Fruit fly (Drosophila melanogaster): ENCODE data around the gene SNCF.

The SNCF gene

DNA sequence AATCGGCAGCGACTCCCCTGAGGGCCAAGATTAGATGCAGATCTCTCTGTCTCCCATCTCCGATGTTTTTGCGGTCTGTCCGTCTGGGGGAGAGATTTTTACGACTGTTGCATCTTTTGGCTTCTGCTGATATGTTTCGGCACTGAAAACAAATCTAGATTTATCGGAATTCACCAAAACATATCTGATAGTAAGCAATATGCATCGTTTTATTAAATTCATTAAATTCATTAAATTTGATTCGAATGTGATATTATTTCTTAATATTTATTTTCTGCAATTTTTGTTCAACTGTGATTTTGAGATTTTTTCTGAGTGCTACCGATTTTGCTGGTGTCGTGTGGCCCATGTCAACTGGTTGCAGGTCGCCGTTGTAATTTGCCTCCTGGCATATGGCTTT is 15.2 kb downstream of the SNCF start (continued):
- TF ChIP-seq Sox14 (GFP tag; optimal IDR thresholded peaks at IDR 0.05) (no peak), CG8319 (GFP tag; optimal IDR thresholded peaks at IDR 0.05) (peak; percentile 21), CG6808 (GFP tag; optimal IDR thresholded peaks at IDR 0.05) (peak; percentile 28), CG6276 (GFP tag; optimal IDR thresholded peaks at IDR 0.05) (no peak), CG31627 (GFP tag; optimal IDR thresholded peaks at IDR 0.05) (peak; percentile 21), CG32006 (GFP tag; optimal IDR thresholded peaks at IDR 0.05) (no peak), CG6792 (GFP tag; optimal IDR thresholded peaks at IDR 0.05) (peak; percentile 46), dsx (GFP tag; optimal IDR thresholded peaks at IDR 0.05; ENCODE audit: poor library complexity, severe bottlenecking) (no peak), Lpt (GFP tag; optimal IDR thresholded peaks at IDR 0.05) (no peak), eg (GFP tag; IDR thresholded peaks at IDR 0.05) (no peak)

DNA sequence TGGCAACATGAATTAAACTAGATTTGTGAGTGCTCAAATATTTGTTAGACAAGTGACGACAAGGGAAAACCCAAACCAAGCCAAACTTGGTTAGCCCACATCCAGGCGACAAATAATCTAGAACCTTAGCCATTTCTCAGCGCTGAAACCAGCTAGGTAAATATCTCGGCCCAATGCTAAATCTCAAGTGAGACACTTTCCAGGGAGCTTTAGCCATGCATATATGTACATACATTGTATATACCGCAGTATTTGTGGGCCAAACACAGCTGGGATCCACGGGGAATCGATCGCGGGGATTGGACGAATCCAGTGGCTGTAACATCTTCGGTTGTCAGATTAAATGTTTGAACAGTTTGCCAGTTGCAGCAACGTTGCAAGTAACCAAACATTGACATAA is 19.3 kb downstream of the SNCF start:
- TF ChIP-seq ss (GFP tag; optimal IDR thresholded peaks at IDR 0.05) (no peak), fkh (GFP tag; optimal IDR thresholded peaks at IDR 0.05) (peak; percentile 72)

DNA sequence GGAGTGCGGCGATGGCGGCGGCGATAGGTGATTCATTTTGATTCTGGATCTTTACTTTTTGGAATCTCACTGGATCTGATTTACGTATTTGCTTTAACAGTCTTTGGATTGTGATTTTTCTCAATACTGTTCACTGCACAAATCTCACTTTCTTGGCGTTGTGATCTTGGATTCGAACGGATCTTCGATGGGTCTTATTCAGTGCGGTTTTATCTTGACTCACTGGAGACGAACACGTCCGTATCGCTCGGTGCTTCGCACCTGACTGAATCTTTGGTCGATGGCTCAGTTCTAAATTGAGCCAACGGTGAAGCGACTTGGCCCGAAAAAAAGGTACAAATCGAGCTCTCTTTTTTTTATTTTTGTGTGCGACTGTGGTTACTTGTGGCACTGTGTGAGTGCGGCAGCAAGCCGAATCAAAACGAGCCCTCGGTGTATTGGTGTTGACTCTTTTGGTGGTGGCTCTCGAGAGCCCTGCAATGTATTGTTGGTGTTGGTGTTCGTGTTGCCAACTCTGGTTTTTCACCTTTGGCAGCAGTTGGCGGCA is 22.6 kb downstream of the SNCF start, which contains the start of gene sens:
Gene sens, minus strand, starts transcription at position 254 of the 547 bp plus-strand sequence.
- TF ChIP-seq CG10669 (GFP tag; optimal IDR thresholded peaks at IDR 0.05), result no peak
- no peak for TF ChIP-seq CG34406 (GFP tag; optimal IDR thresholded peaks at IDR 0.05)
- no peak for TF ChIP-seq vri (GFP tag; optimal IDR thresholded peaks at IDR 0.05)
- peak; percentile 6 for TF ChIP-seq CG9139 (GFP tag; optimal IDR thresholded peaks at IDR 0.05)
- no peak for TF ChIP-seq Hr39 (GFP tag; optimal IDR thresholded peaks at IDR 0.05)
- TF ChIP-seq CG6792 (GFP tag; optimal IDR thresholded peaks at IDR 0.05), result no peak
- no peak for TF ChIP-seq dsx (GFP tag; optimal IDR thresholded peaks at IDR 0.05; ENCODE audit: poor library complexity, severe bottlenecking)
- no peak for TF ChIP-seq Gug (GFP tag; IDR thresholded peaks at IDR 0.05)
- no peak for TF ChIP-seq CG7368 (GFP tag; optimal IDR thresholded peaks at IDR 0.05)
- TF ChIP-seq CG15336 (GFP tag; IDR thresholded peaks at IDR 0.05), result no peak
- peak; percentile 35 for TF ChIP-seq esn (GFP tag; optimal IDR thresholded peaks at IDR 0.05)
- no peak for TF ChIP-seq Hr4 (GFP tag; optimal IDR thresholded peaks at IDR 0.05)
- no peak for TF ChIP-seq fd85E (GFP tag; optimal IDR thresholded peaks at IDR 0.05)
- no peak for TF ChIP-seq Sox15 (GFP tag; optimal IDR thresholded peaks at IDR 0.05)
- no peak for TF ChIP-seq CG3032 (tag; optimal IDR thresholded peaks at IDR 0.05)
- TF ChIP-seq OdsH (GFP tag; optimal IDR thresholded peaks at IDR 0.05), result no peak
- TF ChIP-seq Eip75B (GFP tag; optimal IDR thresholded peaks at IDR 0.05), result no peak
- no peak for TF ChIP-seq CG6808 (GFP tag; optimal IDR thresholded peaks at IDR 0.05)
- TF ChIP-seq CG6163 (GFP tag; IDR thresholded peaks at IDR 0.05), result 0 out of 3 replicates have a peak, but pooled peaks have one; percentile 40
- TF ChIP-seq lz (GFP tag; optimal IDR thresholded peaks at IDR 0.05), result no peak
- peak; percentile 13 for TF ChIP-seq Eip78C (GFP tag)
- peak; percentile 8 for TF ChIP-seq topi (GFP tag; optimal IDR thresholded peaks at IDR 0.05)
- TF ChIP-seq ss (GFP tag; optimal IDR thresholded peaks at IDR 0.05), result peak; percentile 33 to 39
- no peak for TF ChIP-seq fd59A (GFP tag; optimal IDR thresholded peaks at IDR 0.05)
- no peak for TF ChIP-seq CG32006 (GFP tag; optimal IDR thresholded peaks at IDR 0.05)
- no peak for TF ChIP-seq CG4318 (GFP tag; optimal IDR thresholded peaks at IDR 0.05)
- TF ChIP-seq CG11294 (GFP tag; IDR thresholded peaks at IDR 0.05), result no peak
- no peak for TF ChIP-seq CG10631 (GFP tag; optimal IDR thresholded peaks at IDR 0.05)
- no peak for TF ChIP-seq pdm3 (GFP tag; optimal IDR thresholded peaks at IDR 0.05)
- TF ChIP-seq Sox14 (GFP tag; optimal IDR thresholded peaks at IDR 0.05), result no peak
- no peak for TF ChIP-seq CG11902 (GFP tag; optimal IDR thresholded peaks at IDR 0.05)
- TF ChIP-seq Hr38 (GFP tag; optimal IDR thresholded peaks at IDR 0.05), result no peak
- no peak for TF ChIP-seq Eip93F (GFP tag; optimal IDR thresholded peaks at IDR 0.05)
- TF ChIP-seq Blimp-1 (GFP tag; optimal IDR thresholded peaks at IDR 0.05), result no peak
- TF ChIP-seq CG31627 (GFP tag; optimal IDR thresholded peaks at IDR 0.05), result no peak
- TF ChIP-seq achi (GFP tag; optimal IDR thresholded peaks at IDR 0.05), result no peak
- TF ChIP-seq CG11762 (GFP tag; optimal IDR thresholded peaks at IDR 0.05; ENCODE audit: insufficient read depth), result no peak
- TF ChIP-seq CG16779 (tag; optimal IDR thresholded peaks at IDR 0.05), result no peak
- no peak for TF ChIP-seq net (GFP tag; optimal IDR thresholded peaks at IDR 0.05)
- TF ChIP-seq cyc (GFP tag; optimal IDR thresholded peaks at IDR 0.05), result no peak
- TF ChIP-seq CG3919 (GFP tag; optimal IDR thresholded peaks at IDR 0.05), result no peak
- TF ChIP-seq Sox102F (GFP tag; optimal IDR thresholded peaks at IDR 0.05), result peak; percentile 6
